Worm (Caenorhabditis elegans) whole organism, late embryonic: ENCODE results near the gene zif-1.

ENCODE experiments used
- ama-1 ChIP-seq: fragments of 150-350 bp; optimal IDR thresholded peaks from 2 replicates; lab custom pipeline; 2014
- dve-1 ChIP-seq: sonication (generic microtip); optimal IDR thresholded peaks from 2 replicates; lab custom pipeline; 2017; ENCODE audit warnings: antibody characterized with exemption, mild to moderate bottlenecking, missing genetic modification characterization, missing compliant biosample characterization
- gmeb-2 ChIP-seq: sonication (generic microtip); optimal IDR thresholded peaks from 2 replicates; lab custom pipeline; 2016; ENCODE audit warnings: missing genetic modification characterization, inconsistent platforms, missing compliant biosample characterization
- pag-3 ChIP-seq: sonication (generic microtip); optimal IDR thresholded peaks from 2 replicates; lab custom pipeline; 2016; ENCODE audit warnings: missing compliant biosample characterization, missing genetic modification characterization, borderline replicate concordance
- tbx-2 ChIP-seq: sonication (generic microtip); optimal IDR thresholded peaks from 2 replicates; lab custom pipeline; 2016; ENCODE audit warnings: missing genetic modification characterization, missing compliant biosample characterization
- ttx-3 ChIP-seq: sonication (generic microtip); optimal IDR thresholded peaks from 2 replicates; lab custom pipeline; 2016; ENCODE audit warnings: missing genetic modification reagents, missing genetic modification characterization, missing compliant biosample characterization
- unc-55 ChIP-seq: sonication (generic microtip); optimal IDR thresholded peaks from 2 replicates; lab custom pipeline; 2017; ENCODE audit warnings: missing biosample characterization, missing genetic modification reagents, missing genetic modification characterization

ce11 chrIII:9043200-9043599, 40.6 kb downstream of the zif-1 start, which contains the start of gene nac-2:
- TF ChIP-seq gmeb-2 (tag; lab: Kevin White, UChicago) (no peak), dve-1 (tag; lab: Kevin White, UChicago) (no peak), ama-1 (lab: Kevin White, UChicago) (no peak), tbx-2 (no peak), pag-3 (tag; lab: Kevin White, UChicago) (no peak), ttx-3 (tag; lab: Kevin White, UChicago) (no peak), unc-55 (no peak)
